Fruit fly (Drosophila melanogaster): ENCODE measurements around the gene CG10208.
A peak's percentile ranks its signal among the peaks of the same experiment; 100 is the strongest.

Gene CG10208

DNA sequence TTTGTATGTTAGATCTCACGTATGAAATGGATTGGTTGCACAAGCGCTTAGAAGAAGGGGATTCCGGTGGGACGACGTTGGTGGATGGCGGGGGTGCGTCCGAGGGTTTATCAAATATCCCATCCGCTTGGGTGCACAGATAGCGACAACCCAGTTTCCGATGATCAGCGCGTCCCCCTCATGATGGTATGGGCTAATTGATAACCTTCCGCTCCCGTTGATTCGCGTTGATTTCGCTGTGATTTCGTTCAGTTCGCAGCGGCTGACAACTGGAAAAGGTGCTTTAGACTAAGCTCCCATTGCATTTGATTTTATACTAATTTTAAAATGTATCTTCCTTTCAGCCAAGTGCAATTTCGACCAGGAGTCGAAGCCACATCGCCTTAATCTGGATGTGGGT, 15.7 kb upstream of the CG10208 start:
- TF ChIP-seq Sox102F (GFP tag; optimal IDR thresholded peaks at IDR 0.05) = no peak
- no peak for TF ChIP-seq CG11902 (GFP tag; optimal IDR thresholded peaks at IDR 0.05)
- peak; percentile 99 for TF ChIP-seq svp (GFP tag)
- no peak for TF ChIP-seq Sox15 (GFP tag; optimal IDR thresholded peaks at IDR 0.05)
- TF ChIP-seq pdm3 (GFP tag; optimal IDR thresholded peaks at IDR 0.05) = no peak

- TF ChIP-seq Lpt (GFP tag; optimal IDR thresholded peaks at IDR 0.05) (peak; percentile 39), pdm3 (GFP tag; optimal IDR thresholded peaks at IDR 0.05) (peak; percentile 68), vri (GFP tag; optimal IDR thresholded peaks at IDR 0.05) (no peak), CG6808 (GFP tag; optimal IDR thresholded peaks at IDR 0.05) (peak; percentile 71), Ets96B (tag; optimal IDR thresholded peaks at IDR 0.05) (peak; percentile 79), CG9139 (GFP tag; optimal IDR thresholded peaks at IDR 0.05) (peak; percentile 40), Sox14 (GFP tag; optimal IDR thresholded peaks at IDR 0.05) (peak; percentile 75), CG34406 (GFP tag; optimal IDR thresholded peaks at IDR 0.05) (peak; percentile 63), Sox102F (GFP tag; optimal IDR thresholded peaks at IDR 0.05) (peak; percentile 53), CG6163 (GFP tag; IDR thresholded peaks at IDR 0.05) (peak; percentile 44), CG8632 (GFP tag; optimal IDR thresholded peaks at IDR 0.05) (peak; percentile 65), fd59A (GFP tag; optimal IDR thresholded peaks at IDR 0.05) (peak; percentile 67), CG3919 (GFP tag; optimal IDR thresholded peaks at IDR 0.05) (peak; percentile 70), eg (GFP tag; IDR thresholded peaks at IDR 0.05) (peak; percentile 63), CG1621 (tag; optimal IDR thresholded peaks at IDR 0.05) (peak; percentile 70), fd85E (GFP tag; optimal IDR thresholded peaks at IDR 0.05) (no peak), Hr38 (GFP tag; optimal IDR thresholded peaks at IDR 0.05) (no peak), CG10669 (GFP tag; optimal IDR thresholded peaks at IDR 0.05) (peak; percentile 73), Eip93F (GFP tag; optimal IDR thresholded peaks at IDR 0.05) (no peak), CG6792 (GFP tag; optimal IDR thresholded peaks at IDR 0.05) (peak; percentile 63), esn (GFP tag; optimal IDR thresholded peaks at IDR 0.05) (peak; percentile 73), Eip78C (GFP tag) (peak; percentile 93), achi (GFP tag; optimal IDR thresholded peaks at IDR 0.05) (peak; percentile 56), CG8119 (GFP tag; IDR thresholded peaks at IDR 0.05) (peak; percentile 79), CG6854 (GFP tag; optimal IDR thresholded peaks at IDR 0.05) (peak; percentile 58), CG3032 (tag; optimal IDR thresholded peaks at IDR 0.05) (peak; percentile 80), dac (GFP tag; optimal IDR thresholded peaks at IDR 0.05) (peak; percentile 61), dsx (GFP tag; optimal IDR thresholded peaks at IDR 0.05; ENCODE audit: poor library complexity, severe bottlenecking) (peak; percentile 59), Blimp-1 (GFP tag; optimal IDR thresholded peaks at IDR 0.05) (no peak), spab (GFP tag; optimal IDR thresholded peaks at IDR 0.05) (peak; percentile 77), lz (GFP tag; optimal IDR thresholded peaks at IDR 0.05) (peak; percentile 51), CG11902 (GFP tag; optimal IDR thresholded peaks at IDR 0.05) (peak; percentile 23), Hr4 (GFP tag; optimal IDR thresholded peaks at IDR 0.05) (peak; percentile 72), CG11294 (GFP tag; IDR thresholded peaks at IDR 0.05) (peak; percentile 44; the same call in 1 of the 2 replicates), Hr39 (GFP tag; optimal IDR thresholded peaks at IDR 0.05) (peak; percentile 60), net (GFP tag; optimal IDR thresholded peaks at IDR 0.05) (peak; percentile 69), CG7368 (GFP tag; optimal IDR thresholded peaks at IDR 0.05) (peak; percentile 29), salr (GFP tag; optimal IDR thresholded peaks at IDR 0.05) (peak; percentile 48 to 73), acj6 (GFP tag; optimal IDR thresholded peaks at IDR 0.05) (peak; percentile 72), CG6276 (GFP tag; optimal IDR thresholded peaks at IDR 0.05) (peak; percentile 69), OdsH (GFP tag; optimal IDR thresholded peaks at IDR 0.05) (peak; percentile 76), CG16779 (tag; optimal IDR thresholded peaks at IDR 0.05) (peak; percentile 24), ss (GFP tag; optimal IDR thresholded peaks at IDR 0.05) (peak; percentile 65 to 81), CG11762 (GFP tag; optimal IDR thresholded peaks at IDR 0.05; ENCODE audit: insufficient read depth) (peak; percentile 67), Smox (GFP tag; optimal IDR thresholded peaks at IDR 0.05) (peak; percentile 56), CG8319 (GFP tag; optimal IDR thresholded peaks at IDR 0.05) (no peak), CG15336 (GFP tag; IDR thresholded peaks at IDR 0.05) (peak; percentile 71; the same call in 1 of the 2 replicates)
Measured at dm6 chr3R:23788406-23789021, 14.6 kb upstream of the CG10208 start.

Measured in whole organism, prepupa.